Fruit fly (Drosophila melanogaster) whole organism, embryonic: ENCODE results near the gene CG8326.

Source experiments
- CG10274 ChIP-seq: fragments of 200-800 bp; sonication (Bioruptor generic); optimal IDR thresholded peaks from 3 replicates; lab custom pipeline; 2017; ENCODE audit warnings: missing biosample characterization, mild to moderate bottlenecking, missing genetic modification characterization
- CG10959 ChIP-seq: fragments of 200-800 bp; sonication (Bioruptor generic); IDR thresholded peaks from 2 replicates; pipeline ENCODE4 v1.3.6; 2022; ENCODE audit warnings: missing biosample characterization, missing genetic modification characterization
- CG12659 ChIP-seq: fragments of 200-800 bp; sonication (Bioruptor generic); optimal IDR thresholded peaks from 3 replicates; lab custom pipeline; 2017; ENCODE audit warnings: mild to moderate bottlenecking, missing biosample characterization, missing genetic modification reagents, missing genetic modification characterization
- CG13775 ChIP-seq: fragments of 200-800 bp; sonication (Bioruptor generic); optimal IDR thresholded peaks from 3 replicates; lab custom pipeline; 2017; ENCODE audit warnings: missing biosample characterization, mild to moderate bottlenecking, missing genetic modification characterization
- CG15269 ChIP-seq: fragments of 200-800 bp; sonication (Bioruptor generic); optimal IDR thresholded peaks from 2 replicates; lab custom pipeline; 2018; ENCODE audit warnings: missing biosample characterization, mild to moderate bottlenecking, missing genetic modification characterization, moderate library complexity
- CG17829 ChIP-seq: fragments of 200-800 bp; optimal IDR thresholded peaks from 2 replicates; lab custom pipeline; 2019; ENCODE audit warnings: missing biosample characterization, mild to moderate bottlenecking, missing genetic modification characterization, moderate library complexity
- CG1832 ChIP-seq: fragments of 200-800 bp; sonication (Bioruptor generic); optimal IDR thresholded peaks from 2 replicates; lab custom pipeline; 2017; ENCODE audit warnings: missing biosample characterization, mild to moderate bottlenecking, missing genetic modification characterization, inconsistent platforms
- CG2889 ChIP-seq: fragments of 200-800 bp; sonication (Bioruptor generic); IDR thresholded peaks from 3 replicates; pipeline ENCODE4 v1.3.6; 2022; ENCODE audit warnings: missing biosample characterization, missing genetic modification characterization
- CG31441 ChIP-seq: fragments of 200-800 bp; sonication (Bioruptor generic); IDR thresholded peaks from 2 replicates; pipeline ENCODE4 v1.3.6; 2022; ENCODE audit warnings: missing biosample characterization, missing genetic modification characterization
- CG32772 ChIP-seq: fragments of 200-800 bp; sonication (Bioruptor generic); IDR thresholded peaks from 2 replicates; pipeline ENCODE4 v1.3.6; 2022; ENCODE audit warnings: missing biosample characterization, missing genetic modification characterization
- CG5180 ChIP-seq: fragments of 200-800 bp; sonication (Bioruptor generic); optimal IDR thresholded peaks from 3 replicates; lab custom pipeline; 2017; ENCODE audit warnings: missing biosample characterization, missing genetic modification characterization, mild to moderate bottlenecking, moderate library complexity, missing genetic modification reagents
- CG6813 ChIP-seq: fragments of 200-800 bp; sonication (Bioruptor generic); optimal IDR thresholded peaks from 2 replicates; lab custom pipeline; 2017; ENCODE audit warnings: missing biosample characterization, missing genetic modification characterization, mild to moderate bottlenecking, moderate library complexity, missing genetic modification reagents
- CG7271 ChIP-seq: fragments of 200-800 bp; sonication (Bioruptor generic); optimal IDR thresholded peaks from 2 replicates; lab custom pipeline; 2018; ENCODE audit warnings: missing biosample characterization, mild to moderate bottlenecking, missing genetic modification characterization, moderate library complexity
- CG7928 ChIP-seq: fragments of 200-800 bp; sonication (Bioruptor generic); optimal IDR thresholded peaks from 2 replicates; lab custom pipeline; 2017; ENCODE audit warnings: missing biosample characterization, mild to moderate bottlenecking, missing genetic modification characterization
- CG8089 ChIP-seq: fragments of 200-800 bp; sonication (Bioruptor generic); optimal IDR thresholded peaks from 3 replicates; lab custom pipeline; 2016; ENCODE audit warnings: missing biosample characterization, missing genetic modification characterization
- CG8765 ChIP-seq: fragments of 200-800 bp; sonication (Bioruptor generic); IDR thresholded peaks from 2 replicates; pipeline ENCODE4 v1.3.6; 2022; ENCODE audit warnings: missing biosample characterization, missing genetic modification characterization
- CG9437 ChIP-seq: fragments of 200-800 bp; sonication (Bioruptor generic); optimal IDR thresholded peaks from 2 replicates; lab custom pipeline; 2018; ENCODE audit warnings: missing biosample characterization, mild to moderate bottlenecking, missing genetic modification characterization
- D19B ChIP-seq: fragments of 200-800 bp; sonication (Bioruptor generic); optimal IDR thresholded peaks from 2 replicates; lab custom pipeline; 2017; ENCODE audit warnings: missing biosample characterization, mild to moderate bottlenecking, missing genetic modification characterization
- Deaf1 ChIP-seq: fragments of 200-800 bp; optimal IDR thresholded peaks from 3 replicates; lab custom pipeline; 2019; ENCODE audit warnings: missing biosample characterization, mild to moderate bottlenecking, missing genetic modification characterization, moderate library complexity
- Eip74EF ChIP-seq, 2 experiments: fragments of 200-800 bp in 1 of 2; fragments of >200 bp in 1 of 2; sonication (Bioruptor generic) in 1 of 2; optimal IDR thresholded peaks; 2 replicates each; lab custom pipeline; 2017 to 2019; ENCODE audit warnings: missing biosample characterization in 2 of 2, missing genetic modification characterization in 2 of 2, mild to moderate bottlenecking in 1 of 2, moderate library complexity in 1 of 2
- Fer2 ChIP-seq: fragments of 200-800 bp; sonication (Bioruptor generic); optimal IDR thresholded peaks from 2 replicates; lab custom pipeline; 2018; ENCODE audit warnings: missing biosample characterization, mild to moderate bottlenecking, missing genetic modification characterization, moderate library complexity
- Gsc ChIP-seq: fragments of 200-800 bp; sonication (Bioruptor generic); IDR thresholded peaks from 2 replicates; pipeline ENCODE4 v1.3.6; 2022; ENCODE audit warnings: missing biosample characterization, missing genetic modification characterization
- Hand ChIP-seq: fragments of 200-800 bp; sonication (Bioruptor generic); optimal IDR thresholded peaks from 2 replicates; lab custom pipeline; 2017; ENCODE audit warnings: mild to moderate bottlenecking, missing biosample characterization, missing genetic modification reagents, missing genetic modification characterization
- Hr51 ChIP-seq, 2 experiments: fragments of 200-800 bp; sonication (Bioruptor generic); optimal IDR thresholded peaks; 2 replicates in 1 of 2; 3 replicates in 1 of 2; lab custom pipeline; 2016 to 2018; ENCODE audit warnings: missing biosample characterization in 2 of 2, missing genetic modification characterization in 2 of 2, mild to moderate bottlenecking in 1 of 2, moderate library complexity in 1 of 2
- Lim3 ChIP-seq: fragments of 200-800 bp; sonication (Bioruptor generic); IDR thresholded peaks from 2 replicates; pipeline ENCODE4 v1.3.6; 2022; ENCODE audit warnings: missing biosample characterization, missing genetic modification characterization
- Myb ChIP-seq: fragments of 200-800 bp; sonication (Bioruptor generic); optimal IDR thresholded peaks from 2 replicates; lab custom pipeline; 2016; ENCODE audit warnings: missing biosample characterization, missing genetic modification characterization
- Ptx1 ChIP-seq: fragments of 200-800 bp; sonication (Bioruptor generic); IDR thresholded peaks from 2 replicates; pipeline ENCODE4 v1.3.6; 2022; ENCODE audit warnings: missing biosample characterization, missing genetic modification characterization
- Ravus ChIP-seq: fragments of 200-800 bp; sonication (Bioruptor generic); IDR thresholded peaks from 2 replicates; pipeline ENCODE4 v1.3.6; 2022; ENCODE audit warnings: missing biosample characterization, missing genetic modification characterization
- Rx ChIP-seq: fragments of 200-800 bp; sonication (Bioruptor generic); IDR thresholded peaks from 2 replicates; pipeline ENCODE4 v1.3.6; 2022; ENCODE audit warnings: missing biosample characterization, missing genetic modification characterization
- Sry-δ ChIP-seq: fragments of 200-800 bp; sonication (Bioruptor generic); optimal IDR thresholded peaks from 2 replicates; lab custom pipeline; 2016; ENCODE audit warnings: missing biosample characterization, missing genetic modification characterization
- Tbp ChIP-seq: fragments of >200 bp; optimal IDR thresholded peaks from 2 replicates; lab custom pipeline; 2018; ENCODE audit warnings: missing biosample characterization, missing genetic modification characterization
- Trl ChIP-seq, 3 experiments: fragments of >200 bp in 2 of 3; fragments of 200-800 bp in 1 of 3; sonication (Bioruptor generic) in 1 of 3; optimal IDR thresholded peaks; 2 replicates in 1 of 3; 3 replicates in 2 of 3; lab custom pipeline; 2016 to 2017; ENCODE audit warnings: missing biosample characterization in 1 of 3, missing genetic modification characterization in 1 of 3
- YL-1 ChIP-seq: fragments of 200-800 bp; sonication (Bioruptor generic); optimal IDR thresholded peaks from 3 replicates; lab custom pipeline; 2017; ENCODE audit warnings: missing biosample characterization, mild to moderate bottlenecking, missing genetic modification characterization
- amos ChIP-seq: fragments of 200-800 bp; sonication (Bioruptor generic); IDR thresholded peaks from 2 replicates; pipeline ENCODE4 v1.3.6; 2022; ENCODE audit warnings: missing biosample characterization, missing genetic modification characterization; ENCODE audit not compliant: partially characterized antibody
- ato ChIP-seq: fragments of 200-800 bp; sonication (Bioruptor generic); IDR thresholded peaks from 2 replicates; pipeline ENCODE4 v1.3.6; 2022; ENCODE audit warnings: missing biosample characterization, missing genetic modification characterization; ENCODE audit not compliant: partially characterized antibody
- crp ChIP-seq, 2 experiments: fragments of 200-800 bp; sonication (Bioruptor generic); optimal IDR thresholded peaks; 2 replicates in 1 of 2; 3 replicates in 1 of 2; lab custom pipeline; 2017; ENCODE audit warnings: missing biosample characterization in 2 of 2, missing genetic modification characterization in 2 of 2, mild to moderate bottlenecking in 1 of 2, moderate library complexity in 1 of 2
- fu2 ChIP-seq: fragments of 200-800 bp; sonication (Bioruptor generic); optimal IDR thresholded peaks from 2 replicates; lab custom pipeline; 2016; ENCODE audit warnings: missing biosample characterization, missing genetic modification characterization
- gcm ChIP-seq: fragments of 200-800 bp; sonication (Bioruptor generic); optimal IDR thresholded peaks from 2 replicates; lab custom pipeline; 2019; ENCODE audit warnings: missing biosample characterization, mild to moderate bottlenecking, missing genetic modification characterization, moderate library complexity
- gfzf ChIP-seq: fragments of 200-800 bp; sonication (Bioruptor generic); optimal IDR thresholded peaks from 2 replicates; lab custom pipeline; 2016; ENCODE audit warnings: missing biosample characterization, mild to moderate bottlenecking, missing genetic modification characterization, moderate library complexity
- psq ChIP-seq: fragments of 200-800 bp; sonication (Bioruptor generic); optimal IDR thresholded peaks from 2 replicates; lab custom pipeline; 2017; ENCODE audit warnings: missing biosample characterization, missing genetic modification characterization
- ranshi ChIP-seq: fragments of 200-800 bp; sonication (Bioruptor generic); IDR thresholded peaks from 2 replicates; pipeline ENCODE4 v1.3.6; 2022; ENCODE audit warnings: missing biosample characterization, missing genetic modification characterization
- row ChIP-seq: fragments of 200-800 bp; sonication (Bioruptor generic); IDR thresholded peaks from 3 replicates; pipeline ENCODE4 v1.3.6; 2022; ENCODE audit warnings: missing biosample characterization, missing genetic modification characterization
- sc ChIP-seq, 3 experiments: fragments of >200 bp in 2 of 3; fragments of 200-800 bp in 1 of 3; sonication (Bioruptor generic) in 1 of 3; optimal IDR thresholded peaks; 2 replicates in 2 of 3; 3 replicates in 1 of 3; lab custom pipeline; 2017; ENCODE audit warnings: mild to moderate bottlenecking in 1 of 3, missing biosample characterization in 1 of 3, missing genetic modification characterization in 1 of 3, missing genetic modification reagents in 1 of 3
- scrt ChIP-seq: fragments of 200-800 bp; sonication (Bioruptor generic); optimal IDR thresholded peaks from 2 replicates; lab custom pipeline; 2018; ENCODE audit warnings: missing biosample characterization, mild to moderate bottlenecking, missing genetic modification characterization, moderate library complexity
- sens-2 ChIP-seq: fragments of 200-800 bp; sonication (Bioruptor generic); IDR thresholded peaks from 2 replicates; pipeline ENCODE4 v1.3.6; 2022; ENCODE audit warnings: missing biosample characterization, missing genetic modification characterization
- seq ChIP-seq: fragments of 200-800 bp; sonication (Bioruptor generic); IDR thresholded peaks from 2 replicates; pipeline ENCODE4 v1.3.6; 2022; ENCODE audit warnings: missing biosample characterization, missing genetic modification characterization
- slp2 ChIP-seq: fragments of 200-800 bp; sonication (Bioruptor generic); optimal IDR thresholded peaks from 2 replicates; lab custom pipeline; 2016; ENCODE audit warnings: missing biosample characterization, missing genetic modification characterization
- zfh1 ChIP-seq: fragments of 200-800 bp; sonication (Bioruptor generic); IDR thresholded peaks from 3 replicates; pipeline ENCODE4 v1.3.6; 2022; ENCODE audit warnings: missing biosample characterization, missing genetic modification characterization

CG8326 gene

DNA sequence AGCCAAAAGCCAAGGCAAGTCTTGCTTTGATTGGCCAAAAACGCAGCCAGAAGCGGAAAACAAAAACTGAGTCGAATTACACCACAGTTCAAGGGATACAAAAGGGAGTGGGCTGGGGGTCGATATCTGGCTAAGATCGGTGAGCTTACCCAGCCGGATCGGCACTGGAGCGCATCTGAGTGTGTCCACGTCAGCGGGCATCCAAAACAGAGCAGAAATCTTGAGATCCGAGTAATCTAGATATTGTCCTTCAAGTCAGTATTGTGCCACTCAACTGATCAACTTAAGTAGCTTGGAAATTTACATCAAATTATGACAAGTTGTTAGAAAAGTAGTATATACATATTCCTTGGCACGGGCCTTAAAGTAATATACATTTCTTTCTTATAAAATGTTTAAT, 40.7 kb downstream of the CG8326 start, which contains the start of gene CG12992 (continued):
- no peak for TF ChIP-seq sc (optimal IDR thresholded peaks at IDR 0.05; lab: Kevin White, UChicago)
- no peak for TF ChIP-seq sc (GFP tag; optimal IDR thresholded peaks at IDR 0.05; lab: Kevin White, UChicago)
- TF ChIP-seq YL-1 = no peak
- no peak for TF ChIP-seq zfh1 (GFP tag; lab: Robert Waterston, UW)
- TF ChIP-seq CG15269 (tag; lab: Kevin White, UChicago) = no peak
- TF ChIP-seq Ptx1 (GFP tag; lab: Robert Waterston, UW) = no peak
- no peak for TF ChIP-seq gcm (GFP tag; lab: Kevin White, UChicago)

DNA sequence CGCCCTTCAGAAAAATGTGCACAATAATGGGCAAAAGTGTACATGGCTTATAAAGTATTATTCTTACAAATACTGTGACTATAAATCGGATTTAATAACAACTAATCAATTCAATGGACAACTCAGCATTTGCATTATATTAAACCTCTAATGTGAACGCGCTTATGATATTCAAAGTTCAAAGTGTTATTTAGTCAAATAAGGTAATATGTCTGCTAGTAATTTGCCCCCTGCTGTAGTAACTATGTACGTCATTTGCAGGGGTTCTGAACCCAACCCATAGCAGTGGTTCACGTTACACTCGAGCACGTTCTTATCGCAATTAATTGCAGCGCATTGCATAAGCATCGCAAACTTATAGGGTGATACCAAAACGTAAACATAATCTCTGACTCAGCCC, 41.2 kb downstream of the CG8326 start:
- TF ChIP-seq seq (0 out of 2 replicates have a peak, but pooled peaks have one; percentile 19), Sry-δ (GFP tag; lab: Kevin White, UChicago) (no peak), Gsc (GFP tag; lab: Robert Waterston, UW) (no peak), Ravus (GFP tag; lab: Robert Waterston, UW) (no peak), CG7271 (tag; lab: Kevin White, UChicago) (no peak), scrt (GFP tag; lab: Kevin White, UChicago) (no peak), CG6813 (GFP tag; lab: Kevin White, UChicago) (no peak), CG8765 (GFP tag; lab: Robert Waterston, UW) (no peak), slp2 (GFP tag; lab: Kevin White, UChicago) (no peak), psq (GFP tag; lab: Kevin White, UChicago) (no peak), gfzf (GFP tag; lab: Kevin White, UChicago) (no peak), Tbp (no peak), amos (GFP tag; lab: Robert Waterston, UW) (no peak), Eip74EF (GFP tag; optimal IDR thresholded peaks at IDR 0.05; lab: Kevin White, UChicago) (no peak), CG31441 (GFP tag; lab: Robert Waterston, UW) (0 out of 2 replicates have a peak, but pooled peaks have one; percentile 15), CG5180 (GFP tag; lab: Kevin White, UChicago) (no peak), CG7928 (GFP tag; lab: Kevin White, UChicago) (no peak), Hand (no peak), CG12659 (GFP tag; lab: Kevin White, UChicago) (no peak), CG17829 (tag; lab: Kevin White, UChicago) (no peak), ranshi (GFP tag; lab: Robert Waterston, UW) (no peak), Rx (GFP tag; lab: Robert Waterston, UW) (no peak), CG10274 (GFP tag; lab: Kevin White, UChicago) (no peak), CG32772 (GFP tag; lab: Robert Waterston, UW) (no peak), CG2889 (GFP tag; lab: Robert Waterston, UW) (no peak), CG9437 (no peak), Deaf1 (tag; lab: Kevin White, UChicago) (no peak), CG15269 (tag; lab: Kevin White, UChicago) (peak; percentile 42), CG8089 (GFP tag; lab: Kevin White, UChicago) (no peak), D19B (GFP tag; lab: Kevin White, UChicago) (no peak), fu2 (GFP tag; lab: Kevin White, UChicago) (no peak), Trl (optimal IDR thresholded peaks at IDR 0.05; lab: Kevin White, UChicago) (no peak), Trl (GFP tag; optimal IDR thresholded peaks at IDR 0.05; lab: Kevin White, UChicago) (no peak), crp (GFP tag; optimal IDR thresholded peaks at IDR 0.05; lab: Kevin White, UChicago) (no peak), ato (GFP tag; lab: Robert Waterston, UW) (no peak), row (GFP tag; lab: Robert Waterston, UW) (peak; percentile 43), Hr51 (GFP tag; optimal IDR thresholded peaks at IDR 0.05; lab: Kevin White, UChicago) (peak in 1 of 2 experiments; percentile 56), Fer2 (tag; lab: Kevin White, UChicago) (no peak), Myb (GFP tag; lab: Kevin White, UChicago) (no peak), Lim3 (no peak), CG1832 (no peak), sens-2 (GFP tag; lab: Robert Waterston, UW) (no peak), CG13775 (GFP tag; lab: Kevin White, UChicago) (no peak), CG10959 (no peak)
